Worm (Caenorhabditis elegans) whole organism, midembryonic: ENCODE measurements around the gene elo-1.

Source experiments
- ref-1 ChIP-seq: fragments of 200-800 bp; sonication (Bioruptor generic); conservative IDR thresholded peaks from 2 replicates; pipeline ENCODE4 v1.3.6; 2022; ENCODE audit warnings: missing genetic modification reagents, missing genetic modification characterization, missing compliant biosample characterization
- tab-1 ChIP-seq: fragments of 200-800 bp; sonication (Bioruptor generic); IDR thresholded peaks from 2 replicates; pipeline ENCODE4 v1.3.6; 2022; ENCODE audit warnings: missing genetic modification characterization, missing compliant biosample characterization

DNA sequence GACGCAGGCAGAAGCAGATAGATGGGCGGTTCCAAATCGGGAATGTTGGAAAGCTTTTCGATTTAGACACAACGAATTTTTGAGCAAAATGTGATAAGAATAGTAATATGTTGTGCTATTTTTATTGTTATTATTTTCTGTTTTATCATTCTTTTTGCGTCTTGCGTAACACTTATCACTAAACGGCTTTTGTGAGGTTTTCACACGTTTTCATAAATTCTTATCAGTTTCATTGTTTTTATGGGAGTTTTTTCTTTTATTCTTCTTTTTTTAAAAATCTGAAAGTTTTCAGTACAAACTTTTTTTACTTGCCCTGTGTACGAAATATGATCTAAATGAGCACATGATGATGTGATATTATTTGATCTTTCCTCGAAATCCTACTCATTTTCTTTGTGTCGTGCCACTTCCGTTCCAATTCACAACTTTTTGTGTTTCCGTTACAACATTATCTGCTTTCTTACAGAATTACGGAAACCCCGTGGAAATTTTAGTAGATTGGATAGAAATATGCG is 14.2 kb downstream of the elo-1 start, which contains the start of gene fbl-1:
- TF ChIP-seq ref-1 (GFP tag; lab: Robert Waterston, UW) (no peak), tab-1 (no peak)
